Fruit fly (Drosophila melanogaster) whole organism, prepupa: ENCODE data around the gene glu.

Source experiments
- Blimp-1 ChIP-seq: fragments of 200-800 bp; sonication (Bioruptor generic); optimal IDR thresholded peaks from 3 replicates; lab custom pipeline; 2017; ENCODE audit warnings: missing biosample characterization, missing genetic modification characterization, mild to moderate bottlenecking, moderate library complexity, missing genetic modification reagents
- CG10631 ChIP-seq: fragments of 200-800 bp; sonication (Bioruptor generic); optimal IDR thresholded peaks from 2 replicates; lab custom pipeline; 2016; ENCODE audit warnings: missing biosample characterization, missing genetic modification characterization
- CG10669 ChIP-seq: fragments of 200-800 bp; sonication (Bioruptor generic); optimal IDR thresholded peaks from 3 replicates; lab custom pipeline; 2018; ENCODE audit warnings: missing biosample characterization, mild to moderate bottlenecking, missing genetic modification characterization, moderate library complexity
- CG11294 ChIP-seq: fragments of 200-800 bp; sonication (Bioruptor generic); IDR thresholded peaks from 2 replicates; pipeline ENCODE4 v1.3.6; 2022; ENCODE audit warnings: missing biosample characterization, missing genetic modification characterization
- CG11902 ChIP-seq: fragments of 200-800 bp; sonication (Bioruptor generic); optimal IDR thresholded peaks from 3 replicates; lab custom pipeline; 2016; ENCODE audit warnings: missing biosample characterization, missing genetic modification characterization
- CG3032 ChIP-seq: fragments of 200-800 bp; optimal IDR thresholded peaks from 2 replicates; lab custom pipeline; 2019; ENCODE audit warnings: missing biosample characterization, mild to moderate bottlenecking, missing genetic modification characterization, moderate library complexity
- CG4318 ChIP-seq: fragments of 200-800 bp; sonication (Bioruptor generic); optimal IDR thresholded peaks from 3 replicates; lab custom pipeline; 2017; ENCODE audit warnings: missing biosample characterization, mild to moderate bottlenecking, missing genetic modification characterization
- CG6163 ChIP-seq: fragments of 200-800 bp; sonication (Bioruptor generic); IDR thresholded peaks from 3 replicates; pipeline ENCODE4 v1.3.6; 2022; ENCODE audit warnings: missing biosample characterization, missing genetic modification characterization
- CG6276 ChIP-seq: fragments of 200-800 bp; sonication (Bioruptor generic); optimal IDR thresholded peaks from 2 replicates; lab custom pipeline; 2017; ENCODE audit warnings: missing biosample characterization, mild to moderate bottlenecking, missing genetic modification characterization
- CG6792 ChIP-seq: fragments of 200-800 bp; sonication (Bioruptor generic); optimal IDR thresholded peaks from 3 replicates; lab custom pipeline; 2016; ENCODE audit warnings: missing biosample characterization, missing genetic modification characterization
- CG6808 ChIP-seq: fragments of 200-800 bp; sonication (Bioruptor generic); optimal IDR thresholded peaks from 3 replicates; lab custom pipeline; 2017; ENCODE audit warnings: missing biosample characterization, missing genetic modification characterization, mild to moderate bottlenecking, moderate library complexity, missing genetic modification reagents
- CG6854 ChIP-seq: fragments of 200-800 bp; sonication (Bioruptor generic); optimal IDR thresholded peaks from 2 replicates; lab custom pipeline; 2017; ENCODE audit warnings: missing biosample characterization, mild to moderate bottlenecking, missing genetic modification characterization
- CG8632 ChIP-seq: fragments of 200-800 bp; sonication (Bioruptor generic); optimal IDR thresholded peaks from 3 replicates; lab custom pipeline; 2016; ENCODE audit warnings: missing biosample characterization, missing genetic modification characterization
- Eip75B ChIP-seq: fragments of 200-800 bp; sonication (Bioruptor generic); optimal IDR thresholded peaks from 3 replicates; lab custom pipeline; 2016; ENCODE audit warnings: missing biosample characterization, missing genetic modification characterization
- Ets96B ChIP-seq: fragments of 200-800 bp; optimal IDR thresholded peaks from 2 replicates; lab custom pipeline; 2019; ENCODE audit warnings: missing biosample characterization, mild to moderate bottlenecking, missing genetic modification characterization, moderate library complexity
- Hr38 ChIP-seq: sonication (Bioruptor generic); optimal IDR thresholded peaks from 2 replicates; lab custom pipeline; 2016; ENCODE audit warnings: missing biosample characterization, missing genetic modification characterization
- Hr39 ChIP-seq: fragments of 200-800 bp; sonication (Bioruptor generic); optimal IDR thresholded peaks from 2 replicates; lab custom pipeline; 2016; ENCODE audit warnings: missing biosample characterization, missing genetic modification characterization
- Met ChIP-seq: fragments of 200-800 bp; sonication (Bioruptor generic); optimal IDR thresholded peaks from 3 replicates; lab custom pipeline; 2016; ENCODE audit warnings: missing biosample characterization, missing genetic modification characterization
- Sox102F ChIP-seq: fragments of 200-800 bp; sonication (Bioruptor generic); optimal IDR thresholded peaks from 2 replicates; lab custom pipeline; 2016; ENCODE audit warnings: missing biosample characterization, mild to moderate bottlenecking, missing genetic modification characterization
- Sox14 ChIP-seq: fragments of 200-800 bp; sonication (Bioruptor generic); optimal IDR thresholded peaks from 3 replicates; lab custom pipeline; 2016; ENCODE audit warnings: missing biosample characterization, missing genetic modification characterization
- Sox15 ChIP-seq: fragments of 200-800 bp; sonication (Bioruptor generic); optimal IDR thresholded peaks from 3 replicates; lab custom pipeline; 2016; ENCODE audit warnings: missing biosample characterization, missing genetic modification characterization
- acj6 ChIP-seq: fragments of 200-800 bp; sonication (Bioruptor generic); optimal IDR thresholded peaks from 3 replicates; lab custom pipeline; 2016; ENCODE audit warnings: missing biosample characterization, missing genetic modification characterization
- cyc ChIP-seq: fragments of 200-800 bp; sonication (Bioruptor generic); optimal IDR thresholded peaks from 3 replicates; lab custom pipeline; 2016; ENCODE audit warnings: missing biosample characterization, missing genetic modification characterization
- dac ChIP-seq: fragments of 200-800 bp; sonication (Bioruptor generic); optimal IDR thresholded peaks from 2 replicates; lab custom pipeline; 2017; ENCODE audit warnings: missing biosample characterization, mild to moderate bottlenecking, missing genetic modification characterization
- dsx ChIP-seq: fragments of 200-800 bp; optimal IDR thresholded peaks from 3 replicates; lab custom pipeline; 2019; ENCODE audit warnings: missing biosample characterization, mild to moderate bottlenecking, missing genetic modification characterization, moderate library complexity; ENCODE audit not compliant: poor library complexity, severe bottlenecking
- eg ChIP-seq: fragments of 200-800 bp; sonication (Bioruptor generic); IDR thresholded peaks from 3 replicates; pipeline ENCODE4 v1.3.6; 2022; ENCODE audit warnings: missing biosample characterization, missing genetic modification characterization
- lz ChIP-seq: fragments of 200-800 bp; sonication (Bioruptor generic); optimal IDR thresholded peaks from 3 replicates; lab custom pipeline; 2016; ENCODE audit warnings: missing biosample characterization, missing genetic modification characterization
- net ChIP-seq: fragments of 200-800 bp; sonication (Bioruptor generic); optimal IDR thresholded peaks from 3 replicates; lab custom pipeline; 2016; ENCODE audit warnings: missing biosample characterization, missing genetic modification characterization
- salr ChIP-seq, 2 experiments: fragments of 200-800 bp; sonication (Bioruptor generic); optimal IDR thresholded peaks; 3 replicates each; lab custom pipeline; 2016 to 2018; ENCODE audit warnings: missing biosample characterization in 2 of 2, missing genetic modification characterization in 2 of 2, mild to moderate bottlenecking in 1 of 2
- ss ChIP-seq, 2 experiments: fragments of 200-800 bp; sonication (Bioruptor generic); optimal IDR thresholded peaks; 2 replicates in 1 of 2; 3 replicates in 1 of 2; lab custom pipeline; 2017 to 2018; ENCODE audit warnings: mild to moderate bottlenecking in 2 of 2, missing biosample characterization in 2 of 2, missing genetic modification characterization in 2 of 2, moderate library complexity in 1 of 2
- vri ChIP-seq: fragments of 200-800 bp; sonication (Bioruptor generic); optimal IDR thresholded peaks from 3 replicates; lab custom pipeline; 2016; ENCODE audit warnings: missing biosample characterization, mild to moderate bottlenecking, missing genetic modification characterization

glu gene

dm6 chr2L:16738206-16738900 lies at the start of gene glu, which contains the start of gene ChLD3:
glu (minus strand) TSS chr2L:16738388.
ChLD3 (plus strand) TSS chr2L:16738850.
- TF ChIP-seq CG3032 (tag; lab: Kevin White, UChicago), result no peak
- TF ChIP-seq Hr39 (GFP tag; lab: Kevin White, UChicago), result no peak
- no peak for TF ChIP-seq Sox14 (GFP tag; lab: Kevin White, UChicago)
- TF ChIP-seq Sox102F (GFP tag; lab: Kevin White, UChicago), result no peak
- TF ChIP-seq cyc (GFP tag; lab: Kevin White, UChicago), result no peak
- TF ChIP-seq CG6792 (GFP tag; lab: Kevin White, UChicago), result no peak
- TF ChIP-seq Sox15, result no peak
- TF ChIP-seq, all 60 proteins: peak for 0

dm6 chr2L:16787548-16787947 lies 49.4 kb upstream of the glu start:
- TF ChIP-seq CG3032 (tag; lab: Kevin White, UChicago), result no peak
- TF ChIP-seq CG10669, result no peak
- no peak for TF ChIP-seq Ets96B (tag; lab: Kevin White, UChicago)
- no peak for TF ChIP-seq CG6276 (GFP tag; lab: Kevin White, UChicago)
- TF ChIP-seq dsx (GFP tag; lab: Kevin White, UChicago), result no peak
- TF ChIP-seq CG8632 (GFP tag; lab: Kevin White, UChicago), result no peak
- no peak for TF ChIP-seq vri (GFP tag; lab: Kevin White, UChicago)
- TF ChIP-seq Sox15, result no peak
- no peak for TF ChIP-seq net
- no peak for TF ChIP-seq CG6163 (GFP tag; lab: Robert Waterston, UW)
- TF ChIP-seq cyc (GFP tag; lab: Kevin White, UChicago), result no peak
- TF ChIP-seq CG11902 (GFP tag; lab: Kevin White, UChicago), result no peak
- no peak for TF ChIP-seq lz (GFP tag; lab: Kevin White, UChicago)
- TF ChIP-seq dac (GFP tag; lab: Kevin White, UChicago), result no peak
- no peak for TF ChIP-seq CG10631 (GFP tag; lab: Kevin White, UChicago)

dm6 chr2L:16766070-16766752 lies 28.0 kb upstream of the glu start, which contains the start of gene Mhc:
Mhc (plus strand) TSS chr2L:16766566.
- TF ChIP-seq CG3032 (tag; lab: Kevin White, UChicago) (no peak), CG6792 (GFP tag; lab: Kevin White, UChicago) (no peak), Blimp-1 (GFP tag; lab: Kevin White, UChicago) (no peak), acj6 (GFP tag; lab: Kevin White, UChicago) (no peak), CG6854 (GFP tag; lab: Kevin White, UChicago) (no peak), eg (GFP tag; lab: Robert Waterston, UW) (no peak), Met (GFP tag; lab: Kevin White, UChicago) (no peak), CG11294 (GFP tag; lab: Robert Waterston, UW) (no peak), ss (GFP tag; optimal IDR thresholded peaks at IDR 0.05; lab: Kevin White, UChicago) (no peak), salr (GFP tag; optimal IDR thresholded peaks at IDR 0.05; lab: Kevin White, UChicago) (no peak), CG6808 (GFP tag; lab: Kevin White, UChicago) (no peak), Ets96B (tag; lab: Kevin White, UChicago) (no peak), CG10631 (GFP tag; lab: Kevin White, UChicago) (no peak), Eip75B (GFP tag; lab: Kevin White, UChicago) (no peak), vri (GFP tag; lab: Kevin White, UChicago) (no peak), lz (GFP tag; lab: Kevin White, UChicago) (no peak), CG4318 (GFP tag; lab: Kevin White, UChicago) (no peak), Hr38 (GFP tag; lab: Kevin White, UChicago) (no peak)

- no peak for TF ChIP-seq vri (GFP tag; lab: Kevin White, UChicago)
- TF ChIP-seq ss (GFP tag; optimal IDR thresholded peaks at IDR 0.05; lab: Kevin White, UChicago), result no peak
These were observed 26.3 kb upstream of the glu start for dm6 chr2L:16764480-16764879.
